Worm (Caenorhabditis elegans): ENCODE measurements around the gene pld-1.

DNA sequence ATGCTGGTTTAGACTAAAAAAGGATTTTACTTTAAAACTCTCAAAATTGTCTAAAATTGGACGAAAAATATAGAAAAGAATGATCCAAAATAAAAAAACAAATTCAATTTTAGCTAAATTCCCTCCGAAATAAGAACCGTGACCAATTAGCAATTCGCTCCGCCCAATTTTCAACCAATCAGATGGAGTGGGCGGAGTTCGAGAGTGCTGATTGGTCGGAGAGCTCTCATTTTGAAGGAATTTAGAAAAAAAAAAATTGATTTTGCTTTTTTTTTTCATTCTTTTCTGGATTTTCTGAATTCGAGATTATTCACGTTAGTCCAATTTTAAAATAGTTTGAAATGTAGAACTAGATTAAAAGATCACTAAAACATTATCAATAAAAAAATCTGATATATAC is 7.5 kb upstream of the pld-1 start:
- TF ChIP-seq fax-1 (tag; optimal IDR thresholded peaks at IDR 0.05): no peak
- TF ChIP-seq ceh-9 (tag; optimal IDR thresholded peaks at IDR 0.05): no peak
- TF ChIP-seq gmeb-2 (tag; optimal IDR thresholded peaks at IDR 0.05): no peak
- TF ChIP-seq nhr-232 (tag; optimal IDR thresholded peaks at IDR 0.05): no peak
- no peak for TF ChIP-seq pha-4 (tag; optimal IDR thresholded peaks at IDR 0.05)
- TF ChIP-seq pqm-1 (tag; optimal IDR thresholded peaks at IDR 0.05): no peak
- TF ChIP-seq hlh-6 (tag; optimal IDR thresholded peaks at IDR 0.05): no peak
- TF ChIP-seq nfya-1 (tag; optimal IDR thresholded peaks at IDR 0.05): peak; percentile 77
- TF ChIP-seq hlh-15 (tag; optimal IDR thresholded peaks at IDR 0.05): no peak
- TF ChIP-seq unc-86 (tag; optimal IDR thresholded peaks at IDR 0.05): no peak
- no peak for TF ChIP-seq fkh-10 (GFP tag; optimal IDR thresholded peaks at IDR 0.05)
- no peak for TF ChIP-seq ama-1 (optimal IDR thresholded peaks at IDR 0.05)
- no peak for TF ChIP-seq mec-3 (tag; optimal IDR thresholded peaks at IDR 0.05; ENCODE audit: borderline replicate concordance)
- no peak for TF ChIP-seq F13H6.1 (tag; optimal IDR thresholded peaks at IDR 0.05)
